Worm (Caenorhabditis elegans) whole organism, late embryonic: Measurements from ENCODE around the gene mrpl-53.

Experiments
- che-1 ChIP-seq: sonication (generic microtip); optimal IDR thresholded peaks from 2 replicates; lab custom pipeline; 2016; ENCODE audit warnings: mild to moderate bottlenecking, missing genetic modification characterization, missing compliant biosample characterization
- pha-2 ChIP-seq: sonication (generic microtip); optimal IDR thresholded peaks from 2 replicates; lab custom pipeline; 2017; ENCODE audit warnings: mild to moderate bottlenecking, missing genetic modification characterization, missing compliant biosample characterization
- tbx-7 ChIP-seq: sonication (generic microtip); optimal IDR thresholded peaks from 2 replicates; lab custom pipeline; 2016; ENCODE audit warnings: missing genotype, missing genetic modification characterization, missing compliant biosample characterization

ce11 chrII:9554925-9555553, 42.4 kb upstream of the mrpl-53 start, which contains the start of gene F35H8.2:
- TF ChIP-seq tbx-7 (tag; lab: Kevin White, UChicago) (no peak), che-1 (no peak), pha-2 (no peak)
